Worm (Caenorhabditis elegans): ENCODE data around the gene B0303.7.

DNA sequence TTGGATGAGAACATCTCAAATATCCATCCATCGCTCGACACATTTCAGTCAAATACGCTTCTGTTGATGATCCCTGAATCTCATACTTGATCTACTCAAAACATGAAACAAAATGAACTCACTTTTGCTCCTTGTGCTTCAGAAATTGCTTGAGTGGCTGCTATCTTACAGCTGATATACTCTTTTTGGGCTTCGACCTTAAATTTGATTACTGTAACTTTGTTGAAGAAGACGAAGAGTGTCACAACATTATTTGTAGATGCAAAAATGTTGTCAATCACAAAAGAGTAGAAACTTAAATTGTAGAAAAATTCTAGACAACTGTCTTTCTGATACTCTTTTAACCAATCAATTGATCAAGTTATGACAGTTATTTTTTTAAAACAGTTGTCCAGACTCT lies 49.2 kb downstream of the B0303.7 start:
- TF ChIP-seq unc-62 (GFP tag; optimal IDR thresholded peaks at IDR 0.05) = no peak
- TF ChIP-seq ceh-82 (tag; optimal IDR thresholded peaks at IDR 0.05) = no peak
- TF ChIP-seq fos-1 (tag; optimal IDR thresholded peaks at IDR 0.05) = no peak
- no peak for TF ChIP-seq nhr-237 (tag; optimal IDR thresholded peaks at IDR 0.05)
- no peak for TF ChIP-seq tlp-1 (tag; optimal IDR thresholded peaks at IDR 0.05)
- no peak for TF ChIP-seq zag-1 (tag; optimal IDR thresholded peaks at IDR 0.05)
- no peak for TF ChIP-seq pax-3 (tag; optimal IDR thresholded peaks at IDR 0.05)
- no peak for TF ChIP-seq pag-3 (tag; optimal IDR thresholded peaks at IDR 0.05; ENCODE audit: borderline replicate concordance, insufficient read depth)
- no peak for TF ChIP-seq mdl-1 (tag; optimal IDR thresholded peaks at IDR 0.05)
- TF ChIP-seq snpc-4 (tag; optimal IDR thresholded peaks at IDR 0.05) = no peak
- TF ChIP-seq aha-1 (tag; optimal IDR thresholded peaks at IDR 0.05) = no peak
- no peak for TF ChIP-seq C34B4.2 (tag; optimal IDR thresholded peaks at IDR 0.05)
- no peak for TF ChIP-seq ama-1 (optimal IDR thresholded peaks at IDR 0.05)
